Worm (Caenorhabditis elegans) whole organism, L4 larva: ENCODE measurements around the gene Y39H10B.2.
A peak's percentile ranks its signal among the peaks of the same experiment; 100 is the strongest.

Experiments
- F44E2.7 ChIP-seq: fragments of 200-800 bp; sonication (Bioruptor generic); IDR thresholded peaks from 2 replicates; pipeline ENCODE4 v2.1.2; 2022; ENCODE audit warnings: missing genetic modification characterization, missing compliant biosample characterization
- R02D3.7 ChIP-seq: fragments of 150-350 bp; sonication (generic microtip); optimal IDR thresholded peaks from 3 replicates; lab custom pipeline; 2014; ENCODE audit warnings: missing biosample characterization, missing genetic modification characterization
- T26A8.4 ChIP-seq: fragments of 200-800 bp; sonication (Bioruptor generic); IDR thresholded peaks from 2 replicates; pipeline ENCODE4 v1.3.6; 2022; ENCODE audit warnings: missing genetic modification characterization, missing compliant biosample characterization
- Y48G9A.11 ChIP-seq: fragments of 200-800 bp; sonication (Bioruptor generic); IDR thresholded peaks from 2 replicates; pipeline ENCODE4 v1.3.6; 2022; ENCODE audit warnings: missing genetic modification reagents, missing genetic modification characterization, missing compliant biosample characterization
- Y5F2A.4 ChIP-seq: fragments of 200-800 bp; sonication (Bioruptor generic); optimal IDR thresholded peaks from 2 replicates; lab custom pipeline; 2018; ENCODE audit warnings: mild to moderate bottlenecking, missing genetic modification characterization, missing compliant biosample characterization
- ZK337.2 ChIP-seq: fragments of 200-800 bp; sonication (Bioruptor generic); IDR thresholded peaks from 2 replicates; pipeline ENCODE4 v1.3.6; 2022; ENCODE audit warnings: missing genetic modification reagents, missing genetic modification characterization, missing compliant biosample characterization
- aha-1 ChIP-seq: fragments of 150-350 bp; peaks from one replicate; lab custom pipeline; 2014; ENCODE audit warnings: missing biosample characterization, missing genetic modification characterization
- aly-2 ChIP-seq: sonication (generic microtip); optimal IDR thresholded peaks from 2 replicates; lab custom pipeline; 2018; ENCODE audit warnings: missing biosample characterization, missing genetic modification characterization
- cey-2 ChIP-seq: sonication (generic microtip); optimal IDR thresholded peaks from 3 replicates; lab custom pipeline; 2017; ENCODE audit warnings: missing genetic modification characterization, mild to moderate bottlenecking, missing compliant biosample characterization, antibody characterized with exemption, borderline replicate concordance; ENCODE audit not compliant: insufficient read depth
- daf-12 ChIP-seq: fragments of 150-350 bp; optimal IDR thresholded peaks from 2 replicates; lab custom pipeline; 2014; ENCODE audit warnings: missing biosample characterization, missing genetic modification reagents, missing genetic modification characterization
- daf-16 ChIP-seq, 3 experiments: sonication (generic microtip); optimal IDR thresholded peaks; 2 replicates each; lab custom pipeline; 2016 to 2017; ENCODE audit warnings: missing genetic modification characterization in 3 of 3, missing genetic modification reagents in 3 of 3, mild to moderate bottlenecking in 2 of 3, missing compliant biosample characterization in 2 of 3, missing biosample characterization in 1 of 3, moderate library complexity in 1 of 3
- dmd-6 ChIP-seq: fragments of 200-800 bp; sonication (Bioruptor generic); IDR thresholded peaks from 2 replicates; pipeline ENCODE4 v1.3.6; 2022; ENCODE audit warnings: missing genetic modification reagents, missing genetic modification characterization, missing compliant biosample characterization
- dmd-8 ChIP-seq: fragments of 200-800 bp; sonication (Bioruptor generic); IDR thresholded peaks from 2 replicates; pipeline ENCODE4 v1.3.6; 2022; ENCODE audit warnings: missing genetic modification characterization, missing compliant biosample characterization
- dmd-9 ChIP-seq: fragments of 200-800 bp; sonication (Bioruptor generic); IDR thresholded peaks from 2 replicates; pipeline ENCODE4 v1.3.6; 2022; ENCODE audit warnings: missing genetic modification reagents, missing genetic modification characterization, missing compliant biosample characterization
- duxl-1 ChIP-seq: sonication (generic microtip); optimal IDR thresholded peaks from 2 replicates; lab custom pipeline; 2016; ENCODE audit warnings: mild to moderate bottlenecking, missing genetic modification characterization, moderate library complexity, missing compliant biosample characterization; ENCODE audit not compliant: poor library complexity
- dve-1 ChIP-seq: sonication (generic microtip); optimal IDR thresholded peaks from 2 replicates; lab custom pipeline; 2017; ENCODE audit warnings: antibody characterized with exemption, mild to moderate bottlenecking, missing genetic modification characterization, missing compliant biosample characterization; ENCODE audit not compliant: insufficient read depth
- hif-1 ChIP-seq, 2 experiments: sonication (generic microtip); optimal IDR thresholded peaks; 2 replicates each; lab custom pipeline; 2016 to 2017; ENCODE audit warnings: missing compliant biosample characterization in 2 of 2, missing genetic modification characterization in 2 of 2, missing genetic modification reagents in 2 of 2, missing genotype in 2 of 2, mild to moderate bottlenecking in 1 of 2
- hmg-1.1 ChIP-seq: fragments of 200-800 bp; sonication (Bioruptor generic); IDR thresholded peaks from 2 replicates; pipeline ENCODE4 v1.3.6; 2022; ENCODE audit warnings: missing genetic modification reagents, missing genetic modification characterization, missing compliant biosample characterization
- lin-29 ChIP-seq: fragments of 200-800 bp; sonication (Bioruptor generic); IDR thresholded peaks from 2 replicates; pipeline ENCODE4 v1.3.6; 2022; ENCODE audit warnings: missing genetic modification reagents, missing genetic modification characterization, missing compliant biosample characterization
- lin-38 ChIP-seq: fragments of 200-800 bp; sonication (Bioruptor generic); IDR thresholded peaks from 2 replicates; pipeline ENCODE4 v1.3.6; 2022; ENCODE audit warnings: missing genetic modification reagents, missing genetic modification characterization, missing compliant biosample characterization
- lin-39 ChIP-seq: fragments of 150-350 bp; optimal IDR thresholded peaks from 2 replicates; lab custom pipeline; 2014; ENCODE audit warnings: missing biosample characterization, missing genetic modification reagents, missing genetic modification characterization
- lir-3 ChIP-seq: sonication (generic microtip); optimal IDR thresholded peaks from 2 replicates; lab custom pipeline; 2016; ENCODE audit warnings: mild to moderate bottlenecking, missing genetic modification characterization, missing compliant biosample characterization
- lsy-2 ChIP-seq, 2 experiments: fragments of 150-350 bp in 1 of 2; sonication (generic microtip) in 1 of 2; optimal IDR thresholded peaks; 2 replicates each; lab custom pipeline; 2014 to 2017; ENCODE audit warnings: missing biosample characterization in 2 of 2, missing genetic modification characterization in 2 of 2
- mdl-1 ChIP-seq, 2 experiments: fragments of 150-350 bp in 1 of 2; sonication (generic microtip) in 1 of 2; optimal IDR thresholded peaks; 2 replicates each; lab custom pipeline; 2014 to 2017; ENCODE audit warnings: missing biosample characterization in 2 of 2, missing genetic modification characterization in 2 of 2
- mep-1 ChIP-seq: fragments of 150-350 bp; sonication (generic microtip); optimal IDR thresholded peaks from 3 replicates; lab custom pipeline; 2014; ENCODE audit warnings: missing biosample characterization, missing genetic modification characterization
- mes-2 ChIP-seq: sonication (generic microtip); optimal IDR thresholded peaks from 2 replicates; lab custom pipeline; 2016; ENCODE audit warnings: missing genotype, mild to moderate bottlenecking, missing genetic modification characterization, missing compliant biosample characterization; ENCODE audit not compliant: poor library complexity, severe bottlenecking
- mxl-3 ChIP-seq: fragments of 200-800 bp; sonication (Bioruptor generic); optimal IDR thresholded peaks from 2 replicates; lab custom pipeline; 2018; ENCODE audit warnings: mild to moderate bottlenecking, missing genetic modification characterization, missing compliant biosample characterization
- nhr-11 ChIP-seq: fragments of 150-350 bp; optimal IDR thresholded peaks from 2 replicates; lab custom pipeline; 2014; ENCODE audit warnings: missing biosample characterization, missing genetic modification characterization
- nhr-237 ChIP-seq: sonication (generic microtip); optimal IDR thresholded peaks from 2 replicates; lab custom pipeline; 2017; ENCODE audit warnings: missing biosample characterization, missing genetic modification characterization
- nhr-25 ChIP-seq: sonication (generic microtip); optimal IDR thresholded peaks from 2 replicates; lab custom pipeline; 2017; ENCODE audit warnings: missing genetic modification characterization, mild to moderate bottlenecking, missing compliant biosample characterization, antibody characterized with exemption, moderate library complexity, borderline replicate concordance; ENCODE audit not compliant: insufficient read depth
- nhr-41 ChIP-seq: fragments of 200-800 bp; sonication (Bioruptor generic); IDR thresholded peaks from 2 replicates; pipeline ENCODE4 v1.3.6; 2022; ENCODE audit warnings: missing genetic modification reagents, missing genetic modification characterization, missing compliant biosample characterization
- nhr-48 ChIP-seq: sonication (generic microtip); optimal IDR thresholded peaks from 2 replicates; lab custom pipeline; 2016; ENCODE audit warnings: mild to moderate bottlenecking, missing genetic modification characterization, missing compliant biosample characterization
- nhr-6 ChIP-seq: fragments of 150-350 bp; optimal IDR thresholded peaks from 2 replicates; lab custom pipeline; 2014; ENCODE audit warnings: missing biosample characterization, missing genetic modification characterization
- nhr-76 ChIP-seq: fragments of 150-350 bp; optimal IDR thresholded peaks from 2 replicates; lab custom pipeline; 2014; ENCODE audit warnings: missing biosample characterization, missing genetic modification characterization
- pha-4 ChIP-seq, 2 experiments: fragments of 150-350 bp in 1 of 2; fragments of 200-800 bp in 1 of 2; sonication (Bioruptor generic) in 1 of 2; IDR thresholded peaks in 1 of 2; optimal IDR thresholded peaks in 1 of 2; 2 replicates each; pipeline versions ENCODE4 v1.3.6 to Lab custom; 2014 to 2022; ENCODE audit warnings: missing genetic modification characterization in 2 of 2, missing genetic modification reagents in 2 of 2, missing biosample characterization in 1 of 2, missing compliant biosample characterization in 1 of 2
- sdz-12 ChIP-seq: fragments of 200-800 bp; sonication (Bioruptor generic); optimal IDR thresholded peaks from 2 replicates; lab custom pipeline; 2018; ENCODE audit warnings: mild to moderate bottlenecking, missing genetic modification characterization, missing compliant biosample characterization
- snpc-4 ChIP-seq: fragments of 150-350 bp; optimal IDR thresholded peaks from 2 replicates; lab custom pipeline; 2014; ENCODE audit warnings: missing biosample characterization, missing genetic modification characterization
- tra-1 ChIP-seq: fragments of 200-800 bp; sonication (Bioruptor generic); IDR thresholded peaks from 2 replicates; pipeline ENCODE4 v1.3.6; 2022; ENCODE audit warnings: missing genetic modification reagents, missing genetic modification characterization, missing compliant biosample characterization
- unc-39 ChIP-seq: sonication (generic microtip); optimal IDR thresholded peaks from 2 replicates; lab custom pipeline; 2017; ENCODE audit warnings: missing biosample characterization, missing genetic modification characterization
- unc-62 ChIP-seq, 3 experiments: fragments of 150-350 bp in 1 of 3; sonication (generic microtip); optimal IDR thresholded peaks in 2 of 3; peaks in 1 of 3; 1 replicate in 1 of 3; 2 replicates in 2 of 3; lab custom pipeline; 2014 to 2017; ENCODE audit warnings: missing biosample characterization in 3 of 3, missing genetic modification characterization in 3 of 3, missing genetic modification reagents in 3 of 3, missing genotype in 1 of 3
- zag-1 ChIP-seq: fragments of 150-350 bp; optimal IDR thresholded peaks from 2 replicates; lab custom pipeline; 2014; ENCODE audit warnings: missing biosample characterization, missing genetic modification characterization
- zip-2 ChIP-seq: fragments of 150-350 bp; optimal IDR thresholded peaks from 2 replicates; lab custom pipeline; 2014; ENCODE audit warnings: missing biosample characterization, missing genetic modification characterization
- ztf-11 ChIP-seq: fragments of 150-350 bp; optimal IDR thresholded peaks from 2 replicates; lab custom pipeline; 2014; ENCODE audit warnings: missing biosample characterization, missing genetic modification characterization
- ztf-7 ChIP-seq: fragments of 150-350 bp; optimal IDR thresholded peaks from 2 replicates; lab custom pipeline; 2014; ENCODE audit warnings: missing biosample characterization, missing genetic modification characterization

Y39H10B.2 gene

DNA sequence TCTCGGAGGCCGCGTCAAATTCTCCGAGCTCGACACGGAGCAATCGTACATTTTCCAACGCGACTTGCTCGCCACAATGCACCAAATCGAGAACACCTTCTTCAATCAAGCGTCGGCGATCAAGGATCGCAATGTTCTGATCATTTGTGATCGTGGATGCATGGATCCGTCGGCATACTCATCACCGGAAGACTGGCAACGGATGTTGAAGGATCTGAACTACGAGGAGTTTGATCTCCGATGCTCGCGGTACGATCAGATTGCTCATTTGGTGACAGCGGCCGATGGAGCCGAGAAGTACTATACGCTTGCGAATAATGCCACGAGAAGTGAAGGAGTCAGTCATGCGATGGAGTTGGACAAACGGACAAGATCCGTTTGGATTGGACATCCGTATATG is 29.9 kb downstream of the Y39H10B.2 start:
- peak in 1 of 2 experiments; percentile 95 for TF ChIP-seq unc-62 (GFP tag; optimal IDR thresholded peaks at IDR 0.05 in 1 of 2; lab: Kevin White, UChicago)
- TF ChIP-seq unc-62 (tag; optimal IDR thresholded peaks at IDR 0.05; lab: Kevin White, UChicago), result no peak
- TF ChIP-seq cey-2 (tag; lab: Kevin White, UChicago), result no peak
- peak; percentile 39 for TF ChIP-seq aha-1 (tag; lab: Kevin White, UChicago)
- TF ChIP-seq nhr-11, result no peak
- TF ChIP-seq ztf-7 (tag; lab: Kevin White, UChicago), result no peak

ce11 chrV:3702998-3703397 is 34.4 kb downstream of the Y39H10B.2 start:
- no peak for TF ChIP-seq hif-1 (tag; optimal IDR thresholded peaks at IDR 0.05; lab: Kevin White, UChicago)
- peak; percentile 9 for TF ChIP-seq dve-1
- TF ChIP-seq daf-12, result no peak
- peak; percentile 39 for TF ChIP-seq mes-2 (tag; lab: Kevin White, UChicago)
- peak; percentile 18; the same call in 1 of the 2 replicates for TF ChIP-seq hmg-1.1 (GFP tag; lab: Robert Waterston, UW)
- TF ChIP-seq duxl-1 (tag; lab: Kevin White, UChicago), result no peak
- TF ChIP-seq unc-39, result no peak

DNA sequence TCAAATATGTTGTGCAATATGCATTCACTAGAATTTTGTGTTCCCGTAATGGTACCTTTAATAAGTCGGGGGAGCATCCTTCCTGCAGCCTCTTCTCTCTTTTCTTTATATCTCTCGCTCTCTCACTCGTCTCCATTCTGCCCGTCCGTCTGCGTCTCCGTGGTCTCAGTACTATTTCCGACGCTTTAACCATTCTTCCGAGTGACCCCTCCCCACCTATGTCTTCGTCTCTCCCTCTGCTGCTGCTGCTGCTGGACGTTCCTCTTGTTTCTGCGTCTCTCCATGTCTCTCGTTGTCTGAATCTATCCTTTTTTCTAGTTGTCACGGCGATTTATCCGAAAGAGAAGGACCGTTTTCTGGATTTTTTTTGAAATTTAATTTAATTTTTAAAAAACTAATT is 35.3 kb downstream of the Y39H10B.2 start:
- TF ChIP-seq nhr-11, result no peak
- no peak for TF ChIP-seq lin-39
- TF ChIP-seq F44E2.7 (GFP tag; lab: Robert Waterston, UW), result no peak
- TF ChIP-seq nhr-48, result peak; percentile 49
- peak; percentile 59 for TF ChIP-seq mes-2 (tag; lab: Kevin White, UChicago)
- TF ChIP-seq dmd-9 (GFP tag; lab: Robert Waterston, UW), result no peak
- no peak for TF ChIP-seq lin-29 (GFP tag; lab: Robert Waterston, UW)
- TF ChIP-seq nhr-6 (tag; lab: Kevin White, UChicago), result no peak
- no peak for TF ChIP-seq daf-16 (GFP tag; optimal IDR thresholded peaks at IDR 0.05; lab: Kevin White, UChicago)
- TF ChIP-seq daf-16 (tag; optimal IDR thresholded peaks at IDR 0.05; lab: Kevin White, UChicago), result peak; percentile 32
- TF ChIP-seq T26A8.4 (GFP tag; lab: Robert Waterston, UW), result peak; percentile 37; the same call in 1 of the 2 replicates
- no peak for TF ChIP-seq aha-1 (tag; lab: Kevin White, UChicago)
- no peak for TF ChIP-seq aly-2 (tag; lab: Kevin White, UChicago)
- TF ChIP-seq dmd-8 (GFP tag; lab: Robert Waterston, UW), result 0 out of 2 replicates have a peak, but pooled peaks have one; percentile 55
- no peak for TF ChIP-seq zag-1 (tag; lab: Kevin White, UChicago)
- peak; percentile 67 for TF ChIP-seq dve-1
- TF ChIP-seq R02D3.7 (tag; lab: Kevin White, UChicago), result no peak
- TF ChIP-seq nhr-76 (tag; lab: Kevin White, UChicago), result no peak
- no peak for TF ChIP-seq Y48G9A.11 (GFP tag; lab: Robert Waterston, UW)
- TF ChIP-seq snpc-4 (tag; lab: Kevin White, UChicago), result no peak
- peak; percentile 18 to 20 for TF ChIP-seq mdl-1 (tag; optimal IDR thresholded peaks at IDR 0.05; lab: Kevin White, UChicago)
- peak; percentile 70 for TF ChIP-seq mep-1 (tag; lab: Kevin White, UChicago)
- TF ChIP-seq daf-12, result no peak
- TF ChIP-seq ztf-11 (tag; lab: Kevin White, UChicago), result no peak
- peak; percentile 8 for TF ChIP-seq mxl-3 (GFP tag; lab: Kevin White, UChicago)
- TF ChIP-seq dmd-6 (GFP tag; lab: Robert Waterston, UW), result peak; percentile 62
- TF ChIP-seq tra-1 (GFP tag; lab: Robert Waterston, UW), result 0 out of 2 replicates have a peak, but pooled peaks have one; percentile 21
- no peak for TF ChIP-seq lir-3 (tag; lab: Kevin White, UChicago)
- TF ChIP-seq nhr-25 (tag; lab: Kevin White, UChicago), result no peak
- TF ChIP-seq lin-38, result peak; percentile 41
- no peak for TF ChIP-seq nhr-237
- TF ChIP-seq cey-2 (tag; lab: Kevin White, UChicago), result no peak
- peak; percentile 68; the same call in 1 of the 2 replicates for TF ChIP-seq pha-4 (GFP tag; IDR thresholded peaks at IDR 0.05; lab: Robert Waterston, UW)
- TF ChIP-seq pha-4 (tag; optimal IDR thresholded peaks at IDR 0.05; lab: Kevin White, UChicago), result no peak
- no peak for TF ChIP-seq nhr-41 (GFP tag; lab: Robert Waterston, UW)
- TF ChIP-seq lsy-2 (tag; optimal IDR thresholded peaks at IDR 0.05; lab: Kevin White, UChicago), result peak in 1 of 2 experiments; percentile 66
- TF ChIP-seq Y5F2A.4, result no peak
- no peak for TF ChIP-seq sdz-12 (GFP tag; lab: Kevin White, UChicago)
- no peak for TF ChIP-seq zip-2 (tag; lab: Kevin White, UChicago)
- no peak for TF ChIP-seq ZK337.2 (GFP tag; lab: Robert Waterston, UW)
